Worm (Caenorhabditis elegans) whole organism, L2 larva: ENCODE measurements around the gene puf-8.

Experiments used
- ama-1 ChIP-seq: fragments of 150-350 bp; optimal IDR thresholded peaks from 2 replicates; lab custom pipeline; 2018; ENCODE audit warnings: inconsistent platforms
- ceh-82 ChIP-seq: fragments of 150-350 bp; optimal IDR thresholded peaks from 2 replicates; lab custom pipeline; 2014; ENCODE audit warnings: missing biosample characterization, missing genetic modification characterization
- elt-1 ChIP-seq: fragments of 150-350 bp; optimal IDR thresholded peaks from 2 replicates; lab custom pipeline; 2014; ENCODE audit warnings: missing biosample characterization, missing genetic modification characterization
- elt-3 ChIP-seq: sonication (generic microtip); optimal IDR thresholded peaks from 2 replicates; lab custom pipeline; 2017; ENCODE audit warnings: missing biosample characterization, missing genetic modification characterization
- mbf-1 ChIP-seq: sonication (generic microtip); optimal IDR thresholded peaks from 2 replicates; lab custom pipeline; 2017; ENCODE audit warnings: missing biosample characterization, missing genetic modification characterization
- mdl-1 ChIP-seq, 2 experiments: fragments of 150-350 bp in 1 of 2; sonication (generic microtip) in 1 of 2; optimal IDR thresholded peaks; 2 replicates each; lab custom pipeline; 2017; ENCODE audit warnings: missing biosample characterization in 2 of 2, missing genetic modification characterization in 2 of 2
- nhr-10 ChIP-seq: sonication (generic microtip); optimal IDR thresholded peaks from 2 replicates; lab custom pipeline; 2017; ENCODE audit warnings: missing biosample characterization, missing genetic modification characterization
- nhr-11 ChIP-seq: fragments of 150-350 bp; optimal IDR thresholded peaks from 2 replicates; lab custom pipeline; 2014; ENCODE audit warnings: missing biosample characterization, missing genetic modification characterization
- nhr-21 ChIP-seq: fragments of 150-350 bp; optimal IDR thresholded peaks from 2 replicates; lab custom pipeline; 2014; ENCODE audit warnings: missing biosample characterization, missing genetic modification characterization
- nhr-25 ChIP-seq: fragments of 150-350 bp; sonication (generic microtip); optimal IDR thresholded peaks from 3 replicates; lab custom pipeline; 2014; ENCODE audit warnings: missing biosample characterization, missing genetic modification characterization
- nhr-77 ChIP-seq: fragments of 150-350 bp; optimal IDR thresholded peaks from 2 replicates; lab custom pipeline; 2014; ENCODE audit warnings: missing biosample characterization, missing genetic modification characterization
- sem-4 ChIP-seq: fragments of 150-350 bp; optimal IDR thresholded peaks from 2 replicates; lab custom pipeline; 2014; ENCODE audit warnings: missing biosample characterization, missing genetic modification reagents, missing genetic modification characterization
- skn-1 ChIP-seq: sonication (generic microtip); optimal IDR thresholded peaks from 2 replicates; lab custom pipeline; 2017; ENCODE audit warnings: missing biosample characterization, missing genetic modification characterization

- no peak for TF ChIP-seq elt-3 (tag; lab: Kevin White, UChicago)
- peak; percentile 33 for TF ChIP-seq nhr-25 (tag; lab: Kevin White, UChicago)
- TF ChIP-seq ceh-82 (tag; lab: Kevin White, UChicago), result no peak
- TF ChIP-seq nhr-77 (tag; lab: Kevin White, UChicago), result no peak
- no peak for TF ChIP-seq elt-1 (tag; lab: Kevin White, UChicago)
- peak; percentile 60 for TF ChIP-seq ama-1
- TF ChIP-seq nhr-21 (tag; lab: Kevin White, UChicago), result no peak
- no peak for TF ChIP-seq mbf-1 (tag; lab: Kevin White, UChicago)
- no peak for TF ChIP-seq nhr-11 (tag; lab: Kevin White, UChicago)
- TF ChIP-seq nhr-10 (tag; lab: Kevin White, UChicago), result no peak
- TF ChIP-seq skn-1 (tag; lab: Kevin White, UChicago), result no peak
- peak in 1 of 2 experiments; percentile 82 for TF ChIP-seq mdl-1 (tag; optimal IDR thresholded peaks at IDR 0.05; lab: Kevin White, UChicago)
- TF ChIP-seq sem-4 (tag; lab: Kevin White, UChicago), result no peak
Observed at ce11 chrII:7342884-7343283, 44.8 kb upstream of the puf-8 start.
